Fruit fly (Drosophila melanogaster): ENCODE results near the gene CG3581.

- TF ChIP-seq ttk (optimal IDR thresholded peaks at IDR 0.05) (no peak), h (optimal IDR thresholded peaks at IDR 0.05) (no peak), Myc (optimal IDR thresholded peaks at IDR 0.05) (no peak)
These were observed 22.5 kb downstream of the CG3581 start for dm6 chr3R:19352121-19352520.

Data from Kc167 (cell line).